Worm (Caenorhabditis elegans) whole organism, L4/young adult: ENCODE results near the gene ZC84.1.

ENCODE experiments used
- W03F9.2 ChIP-seq: fragments of 150-350 bp; optimal IDR thresholded peaks from 2 replicates; lab custom pipeline; 2014; ENCODE audit warnings: missing biosample characterization, missing genetic modification characterization
- him-1 ChIP-seq: sonication (generic microtip); optimal IDR thresholded peaks from 2 replicates; lab custom pipeline; 2016; ENCODE audit warnings: missing genotype, missing genetic modification reagents, missing genetic modification characterization, missing compliant biosample characterization

DNA sequence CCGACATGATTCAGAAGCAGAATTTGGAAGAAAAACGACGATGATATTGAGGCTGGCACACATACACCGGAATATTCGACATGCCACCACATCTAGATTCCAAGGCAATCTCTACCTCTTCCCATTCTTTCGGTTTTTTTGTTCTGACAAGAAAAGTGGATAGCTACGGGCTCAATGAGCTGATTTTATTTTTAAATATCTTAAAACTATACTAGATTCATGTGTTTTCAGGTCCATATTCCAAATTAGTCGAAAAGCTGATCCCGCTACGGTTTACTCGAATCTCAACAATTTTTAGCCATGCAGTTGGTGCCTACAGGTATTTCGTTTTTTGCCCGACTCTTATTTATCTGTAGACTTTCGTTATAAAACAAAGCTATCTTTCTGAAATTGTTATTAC, 36.6 kb upstream of the ZC84.1 start, which contains the start of gene dat-1:
- TF ChIP-seq him-1 (no peak), W03F9.2 (no peak)
